Worm (Caenorhabditis elegans): ENCODE measurements around the gene sur-7.
A peak's percentile ranks its signal among the peaks of the same experiment; 100 is the strongest.

- TF ChIP-seq ceh-9 (tag; optimal IDR thresholded peaks at IDR 0.05), result no peak
- no peak for TF ChIP-seq pag-3 (tag; optimal IDR thresholded peaks at IDR 0.05; ENCODE audit: borderline replicate concordance)
- no peak for TF ChIP-seq fkh-10 (GFP tag; optimal IDR thresholded peaks at IDR 0.05)
- peak; percentile 89 for TF ChIP-seq unc-55 (GFP tag; optimal IDR thresholded peaks at IDR 0.05)
- TF ChIP-seq C38D4.7 (GFP tag; optimal IDR thresholded peaks at IDR 0.05), result no peak
- TF ChIP-seq npax-4 (tag; optimal IDR thresholded peaks at IDR 0.05), result no peak
- no peak for TF ChIP-seq sox-2 (GFP tag; IDR thresholded peaks at IDR 0.05)
- no peak for TF ChIP-seq unc-86 (tag; optimal IDR thresholded peaks at IDR 0.05)
- TF ChIP-seq hlh-30 (tag; optimal IDR thresholded peaks at IDR 0.05; ENCODE audit: insufficient read depth), result no peak
- TF ChIP-seq pha-4 (tag; optimal IDR thresholded peaks at IDR 0.05), result no peak
- no peak for TF ChIP-seq fax-1 (tag; optimal IDR thresholded peaks at IDR 0.05)
- no peak for TF ChIP-seq nfya-1 (tag; optimal IDR thresholded peaks at IDR 0.05)
Observed at ce11 chrX:16387690-16388361, 11.4 kb downstream of the sur-7 start.

Measured in whole organism, late embryonic.